Fruit fly (Drosophila melanogaster) whole organism, prepupa: ENCODE results near the gene lic.

Experiments used
- Blimp-1 ChIP-seq: fragments of 200-800 bp; sonication (Bioruptor generic); optimal IDR thresholded peaks from 3 replicates; lab custom pipeline; 2017; ENCODE audit warnings: missing biosample characterization, missing genetic modification characterization, mild to moderate bottlenecking, moderate library complexity, missing genetic modification reagents
- CG10631 ChIP-seq: fragments of 200-800 bp; sonication (Bioruptor generic); optimal IDR thresholded peaks from 2 replicates; lab custom pipeline; 2016; ENCODE audit warnings: missing biosample characterization, missing genetic modification characterization
- CG10669 ChIP-seq: fragments of 200-800 bp; sonication (Bioruptor generic); optimal IDR thresholded peaks from 3 replicates; lab custom pipeline; 2018; ENCODE audit warnings: missing biosample characterization, mild to moderate bottlenecking, missing genetic modification characterization, moderate library complexity
- CG11294 ChIP-seq: fragments of 200-800 bp; sonication (Bioruptor generic); IDR thresholded peaks from 2 replicates; pipeline ENCODE4 v1.3.6; 2022; ENCODE audit warnings: missing biosample characterization, missing genetic modification characterization
- CG11762 ChIP-seq: fragments of 200-800 bp; sonication (Bioruptor generic); optimal IDR thresholded peaks from 3 replicates; lab custom pipeline; 2016; ENCODE audit warnings: missing biosample characterization, missing genetic modification characterization; ENCODE audit not compliant: insufficient read depth
- CG11902 ChIP-seq: fragments of 200-800 bp; sonication (Bioruptor generic); optimal IDR thresholded peaks from 3 replicates; lab custom pipeline; 2016; ENCODE audit warnings: missing biosample characterization, missing genetic modification characterization
- CG15336 ChIP-seq: fragments of 200-800 bp; sonication (Bioruptor generic); IDR thresholded peaks from 2 replicates; pipeline ENCODE4 v1.3.6; 2022; ENCODE audit warnings: missing biosample characterization, missing genetic modification characterization
- CG1621 ChIP-seq: fragments of 200-800 bp; sonication (Bioruptor generic); optimal IDR thresholded peaks from 3 replicates; lab custom pipeline; 2018; ENCODE audit warnings: missing biosample characterization, mild to moderate bottlenecking, missing genetic modification characterization
- CG16779 ChIP-seq: fragments of 200-800 bp; sonication (Bioruptor generic); optimal IDR thresholded peaks from 3 replicates; lab custom pipeline; 2017; ENCODE audit warnings: missing biosample characterization, mild to moderate bottlenecking, missing genetic modification characterization
- CG3032 ChIP-seq: fragments of 200-800 bp; optimal IDR thresholded peaks from 2 replicates; lab custom pipeline; 2019; ENCODE audit warnings: missing biosample characterization, mild to moderate bottlenecking, missing genetic modification characterization, moderate library complexity
- CG31627 ChIP-seq: fragments of 200-800 bp; sonication (Bioruptor generic); optimal IDR thresholded peaks from 3 replicates; lab custom pipeline; 2016; ENCODE audit warnings: missing biosample characterization, missing genetic modification characterization
- CG32006 ChIP-seq: fragments of 200-800 bp; sonication (Bioruptor generic); optimal IDR thresholded peaks from 3 replicates; lab custom pipeline; 2017; ENCODE audit warnings: missing biosample characterization, mild to moderate bottlenecking, missing genetic modification characterization
- CG34406 ChIP-seq: fragments of 200-800 bp; sonication (Bioruptor generic); optimal IDR thresholded peaks from 3 replicates; lab custom pipeline; 2016; ENCODE audit warnings: missing biosample characterization, missing genetic modification characterization
- CG3919 ChIP-seq: fragments of 200-800 bp; sonication (Bioruptor generic); optimal IDR thresholded peaks from 3 replicates; lab custom pipeline; 2016; ENCODE audit warnings: missing biosample characterization, missing genetic modification characterization
- CG4318 ChIP-seq: fragments of 200-800 bp; sonication (Bioruptor generic); optimal IDR thresholded peaks from 3 replicates; lab custom pipeline; 2017; ENCODE audit warnings: missing biosample characterization, mild to moderate bottlenecking, missing genetic modification characterization
- CG6163 ChIP-seq: fragments of 200-800 bp; sonication (Bioruptor generic); IDR thresholded peaks from 3 replicates; pipeline ENCODE4 v1.3.6; 2022; ENCODE audit warnings: missing biosample characterization, missing genetic modification characterization
- CG6276 ChIP-seq: fragments of 200-800 bp; sonication (Bioruptor generic); optimal IDR thresholded peaks from 2 replicates; lab custom pipeline; 2017; ENCODE audit warnings: missing biosample characterization, mild to moderate bottlenecking, missing genetic modification characterization
- CG6808 ChIP-seq: fragments of 200-800 bp; sonication (Bioruptor generic); optimal IDR thresholded peaks from 3 replicates; lab custom pipeline; 2017; ENCODE audit warnings: missing biosample characterization, missing genetic modification characterization, mild to moderate bottlenecking, moderate library complexity, missing genetic modification reagents
- CG6854 ChIP-seq: fragments of 200-800 bp; sonication (Bioruptor generic); optimal IDR thresholded peaks from 2 replicates; lab custom pipeline; 2017; ENCODE audit warnings: missing biosample characterization, mild to moderate bottlenecking, missing genetic modification characterization
- CG7368 ChIP-seq: fragments of 200-800 bp; sonication (Bioruptor generic); optimal IDR thresholded peaks from 3 replicates; lab custom pipeline; 2016; ENCODE audit warnings: missing biosample characterization, missing genetic modification characterization
- CG8119 ChIP-seq: fragments of 200-800 bp; sonication (Bioruptor generic); IDR thresholded peaks from 3 replicates; pipeline ENCODE4 v1.3.6; 2022; ENCODE audit warnings: missing biosample characterization, missing genetic modification characterization
- CG8319 ChIP-seq: fragments of 200-800 bp; sonication (Bioruptor generic); optimal IDR thresholded peaks from 3 replicates; lab custom pipeline; 2016; ENCODE audit warnings: missing biosample characterization, missing genetic modification characterization
- CG8632 ChIP-seq: fragments of 200-800 bp; sonication (Bioruptor generic); optimal IDR thresholded peaks from 3 replicates; lab custom pipeline; 2016; ENCODE audit warnings: missing biosample characterization, missing genetic modification characterization
- CG9139 ChIP-seq: fragments of 200-800 bp; sonication (Bioruptor generic); optimal IDR thresholded peaks from 3 replicates; lab custom pipeline; 2017; ENCODE audit warnings: missing biosample characterization, mild to moderate bottlenecking, missing genetic modification characterization
- Eip75B ChIP-seq: fragments of 200-800 bp; sonication (Bioruptor generic); optimal IDR thresholded peaks from 3 replicates; lab custom pipeline; 2016; ENCODE audit warnings: missing biosample characterization, missing genetic modification characterization
- Eip78C ChIP-seq: fragments of 200-800 bp; sonication (Bioruptor generic); peaks from one replicate; lab custom pipeline; 2016; ENCODE audit warnings: missing biosample characterization, missing genetic modification characterization
- Eip93F ChIP-seq: fragments of 200-800 bp; sonication (Bioruptor generic); optimal IDR thresholded peaks from 2 replicates; lab custom pipeline; 2016; ENCODE audit warnings: missing biosample characterization, mild to moderate bottlenecking, missing genetic modification characterization
- Ets21C ChIP-seq: fragments of 200-800 bp; sonication (Bioruptor generic); optimal IDR thresholded peaks from 3 replicates; lab custom pipeline; 2016; ENCODE audit warnings: missing biosample characterization, missing genetic modification characterization
- Ets96B ChIP-seq: fragments of 200-800 bp; optimal IDR thresholded peaks from 2 replicates; lab custom pipeline; 2019; ENCODE audit warnings: missing biosample characterization, mild to moderate bottlenecking, missing genetic modification characterization, moderate library complexity
- Gug ChIP-seq: fragments of 200-800 bp; sonication (Bioruptor generic); IDR thresholded peaks from 2 replicates; pipeline ENCODE4 v1.3.6; 2022; ENCODE audit warnings: missing biosample characterization, missing genetic modification characterization
- Hr39 ChIP-seq: fragments of 200-800 bp; sonication (Bioruptor generic); optimal IDR thresholded peaks from 2 replicates; lab custom pipeline; 2016; ENCODE audit warnings: missing biosample characterization, missing genetic modification characterization
- Hr4 ChIP-seq: fragments of 200-800 bp; sonication (Bioruptor generic); optimal IDR thresholded peaks from 3 replicates; lab custom pipeline; 2016; ENCODE audit warnings: missing biosample characterization, missing genetic modification characterization
- Lpt ChIP-seq: fragments of 200-800 bp; sonication (Bioruptor generic); optimal IDR thresholded peaks from 3 replicates; lab custom pipeline; 2016; ENCODE audit warnings: missing biosample characterization, missing genetic modification characterization
- Met ChIP-seq: fragments of 200-800 bp; sonication (Bioruptor generic); optimal IDR thresholded peaks from 3 replicates; lab custom pipeline; 2016; ENCODE audit warnings: missing biosample characterization, missing genetic modification characterization
- OdsH ChIP-seq: fragments of 200-800 bp; sonication (Bioruptor generic); optimal IDR thresholded peaks from 3 replicates; lab custom pipeline; 2016; ENCODE audit warnings: missing biosample characterization, missing genetic modification characterization
- Smox ChIP-seq: fragments of 200-800 bp; sonication (Bioruptor generic); optimal IDR thresholded peaks from 3 replicates; lab custom pipeline; 2016; ENCODE audit warnings: missing biosample characterization, missing genetic modification characterization
- Sox102F ChIP-seq: fragments of 200-800 bp; sonication (Bioruptor generic); optimal IDR thresholded peaks from 2 replicates; lab custom pipeline; 2016; ENCODE audit warnings: missing biosample characterization, mild to moderate bottlenecking, missing genetic modification characterization
- achi ChIP-seq: fragments of 200-800 bp; sonication (Bioruptor generic); optimal IDR thresholded peaks from 3 replicates; lab custom pipeline; 2016; ENCODE audit warnings: missing biosample characterization, missing genetic modification characterization
- acj6 ChIP-seq: fragments of 200-800 bp; sonication (Bioruptor generic); optimal IDR thresholded peaks from 3 replicates; lab custom pipeline; 2016; ENCODE audit warnings: missing biosample characterization, missing genetic modification characterization
- cyc ChIP-seq: fragments of 200-800 bp; sonication (Bioruptor generic); optimal IDR thresholded peaks from 3 replicates; lab custom pipeline; 2016; ENCODE audit warnings: missing biosample characterization, missing genetic modification characterization
- dac ChIP-seq: fragments of 200-800 bp; sonication (Bioruptor generic); optimal IDR thresholded peaks from 2 replicates; lab custom pipeline; 2017; ENCODE audit warnings: missing biosample characterization, mild to moderate bottlenecking, missing genetic modification characterization
- dsx ChIP-seq: fragments of 200-800 bp; optimal IDR thresholded peaks from 3 replicates; lab custom pipeline; 2019; ENCODE audit warnings: missing biosample characterization, mild to moderate bottlenecking, missing genetic modification characterization, moderate library complexity; ENCODE audit not compliant: poor library complexity, severe bottlenecking
- eg ChIP-seq: fragments of 200-800 bp; sonication (Bioruptor generic); IDR thresholded peaks from 3 replicates; pipeline ENCODE4 v1.3.6; 2022; ENCODE audit warnings: missing biosample characterization, missing genetic modification characterization
- esn ChIP-seq: fragments of 200-800 bp; sonication (Bioruptor generic); optimal IDR thresholded peaks from 2 replicates; lab custom pipeline; 2016; ENCODE audit warnings: missing biosample characterization, mild to moderate bottlenecking, missing genetic modification characterization, moderate library complexity
- fd59A ChIP-seq: fragments of 200-800 bp; sonication (Bioruptor generic); optimal IDR thresholded peaks from 2 replicates; lab custom pipeline; 2017; ENCODE audit warnings: missing biosample characterization, mild to moderate bottlenecking, missing genetic modification characterization, missing genetic modification reagents
- lz ChIP-seq: fragments of 200-800 bp; sonication (Bioruptor generic); optimal IDR thresholded peaks from 3 replicates; lab custom pipeline; 2016; ENCODE audit warnings: missing biosample characterization, missing genetic modification characterization
- pdm3 ChIP-seq: fragments of 200-800 bp; sonication (Bioruptor generic); optimal IDR thresholded peaks from 3 replicates; lab custom pipeline; 2016; ENCODE audit warnings: missing biosample characterization, missing genetic modification characterization
- salr ChIP-seq, 2 experiments: fragments of 200-800 bp; sonication (Bioruptor generic); optimal IDR thresholded peaks; 3 replicates each; lab custom pipeline; 2016 to 2018; ENCODE audit warnings: missing biosample characterization in 2 of 2, missing genetic modification characterization in 2 of 2, mild to moderate bottlenecking in 1 of 2
- spab ChIP-seq: fragments of 200-800 bp; sonication (Bioruptor generic); optimal IDR thresholded peaks from 2 replicates; lab custom pipeline; 2017; ENCODE audit warnings: missing biosample characterization, mild to moderate bottlenecking, missing genetic modification characterization, missing genetic modification reagents
- topi ChIP-seq: fragments of 200-800 bp; sonication (Bioruptor generic); optimal IDR thresholded peaks from 3 replicates; lab custom pipeline; 2016; ENCODE audit warnings: missing biosample characterization, missing genetic modification characterization
- vri ChIP-seq: fragments of 200-800 bp; sonication (Bioruptor generic); optimal IDR thresholded peaks from 3 replicates; lab custom pipeline; 2016; ENCODE audit warnings: missing biosample characterization, mild to moderate bottlenecking, missing genetic modification characterization

Gene lic

dm6 chrX:13130175-13130822, 39.4 kb downstream of the lic start:
- TF ChIP-seq Eip93F (GFP tag; lab: Kevin White, UChicago): no peak
- TF ChIP-seq vri (GFP tag; lab: Kevin White, UChicago): peak; percentile 16
- no peak for TF ChIP-seq Lpt (GFP tag; lab: Kevin White, UChicago)
- TF ChIP-seq CG6276 (GFP tag; lab: Kevin White, UChicago): peak; percentile 70
- TF ChIP-seq CG3032 (tag; lab: Kevin White, UChicago): peak; percentile 63
- peak; percentile 61 for TF ChIP-seq Eip75B (GFP tag; lab: Kevin White, UChicago)
- TF ChIP-seq fd59A (GFP tag; lab: Kevin White, UChicago): peak; percentile 59
- no peak for TF ChIP-seq CG6854 (GFP tag; lab: Kevin White, UChicago)
- peak; percentile 82 for TF ChIP-seq CG32006 (GFP tag; lab: Kevin White, UChicago)
- peak; percentile 51 for TF ChIP-seq CG4318 (GFP tag; lab: Kevin White, UChicago)
- peak; percentile 46 for TF ChIP-seq CG1621
- TF ChIP-seq Gug (GFP tag; lab: Robert Waterston, UW): no peak
- TF ChIP-seq CG7368: peak; percentile 8
- peak; percentile 52 for TF ChIP-seq spab
- peak; percentile 21 for TF ChIP-seq CG16779
- peak; percentile 32 for TF ChIP-seq lz (GFP tag; lab: Kevin White, UChicago)
- TF ChIP-seq Hr4: peak; percentile 70
- TF ChIP-seq esn: peak; percentile 55
- TF ChIP-seq Hr39: peak; percentile 38
- peak; percentile 21; the same call in 2 of the 3 replicates for TF ChIP-seq eg (GFP tag; lab: Robert Waterston, UW)
- TF ChIP-seq Ets96B: peak; percentile 65
- TF ChIP-seq topi: peak; percentile 59
- peak; percentile 42 for TF ChIP-seq CG34406 (GFP tag; lab: Kevin White, UChicago)
- TF ChIP-seq cyc (GFP tag; lab: Kevin White, UChicago): peak; percentile 45
- TF ChIP-seq dsx: peak; percentile 44
- TF ChIP-seq CG11762: peak; percentile 13
- peak; percentile 52 for TF ChIP-seq achi (GFP tag; lab: Kevin White, UChicago)
- peak; percentile 49 for TF ChIP-seq CG10631
- peak; percentile 60 for TF ChIP-seq CG31627 (GFP tag; lab: Kevin White, UChicago)
- peak; percentile 64 for TF ChIP-seq CG10669
- TF ChIP-seq dac (GFP tag; lab: Kevin White, UChicago): peak; percentile 35
- TF ChIP-seq CG6163 (GFP tag; lab: Robert Waterston, UW): 0 out of 3 replicates have a peak, but pooled peaks have one; percentile 38
- TF ChIP-seq Eip78C: peak; percentile 94
- no peak for TF ChIP-seq CG11294 (GFP tag; lab: Robert Waterston, UW)
- TF ChIP-seq CG15336 (GFP tag; lab: Robert Waterston, UW): peak; percentile 68
- TF ChIP-seq pdm3 (GFP tag; lab: Kevin White, UChicago): peak; percentile 60
- TF ChIP-seq OdsH: peak; percentile 55
- peak; percentile 74 for TF ChIP-seq CG6808 (GFP tag; lab: Kevin White, UChicago)
- peak; percentile 45 for TF ChIP-seq CG9139 (GFP tag; lab: Kevin White, UChicago)
- TF ChIP-seq Smox (GFP tag; lab: Kevin White, UChicago): peak; percentile 37
- TF ChIP-seq CG11902 (GFP tag; lab: Kevin White, UChicago): peak; percentile 5
- peak; percentile 2 for TF ChIP-seq Ets21C (GFP tag; lab: Kevin White, UChicago)
- TF ChIP-seq Sox102F (GFP tag; lab: Kevin White, UChicago): peak; percentile 43
- peak in 1 of 2 experiments; percentile 26 for TF ChIP-seq salr (GFP tag; optimal IDR thresholded peaks at IDR 0.05; lab: Kevin White, UChicago)
- peak; percentile 39 for TF ChIP-seq CG3919 (GFP tag; lab: Kevin White, UChicago)
- peak; percentile 64 for TF ChIP-seq acj6 (GFP tag; lab: Kevin White, UChicago)
- TF ChIP-seq CG8632 (GFP tag; lab: Kevin White, UChicago): peak; percentile 58
- no peak for TF ChIP-seq Blimp-1 (GFP tag; lab: Kevin White, UChicago)
- TF ChIP-seq CG8319: no peak
- TF ChIP-seq Met: peak; percentile 56
- TF ChIP-seq CG8119 (GFP tag; lab: Robert Waterston, UW): peak; percentile 66
